Worm (Caenorhabditis elegans) whole organism, L2 larva: Measurements from ENCODE around the gene srh-246.

Source experiments
- C34F6.9 ChIP-seq: fragments of 150-350 bp; optimal IDR thresholded peaks from 2 replicates; lab custom pipeline; 2014; ENCODE audit warnings: missing biosample characterization, missing genetic modification characterization
- F13H6.1 ChIP-seq: sonication (generic microtip); optimal IDR thresholded peaks from 2 replicates; lab custom pipeline; 2016; ENCODE audit warnings: missing genetic modification characterization, missing compliant biosample characterization
- R02D3.7 ChIP-seq: fragments of 150-350 bp; optimal IDR thresholded peaks from 2 replicates; lab custom pipeline; 2014; ENCODE audit warnings: missing biosample characterization, missing genetic modification characterization
- ZK546.5 ChIP-seq: sonication (generic microtip); optimal IDR thresholded peaks from 2 replicates; lab custom pipeline; 2017; ENCODE audit warnings: missing biosample characterization, missing genetic modification characterization
- alr-1 ChIP-seq: fragments of 150-350 bp; optimal IDR thresholded peaks from 2 replicates; lab custom pipeline; 2014; ENCODE audit warnings: missing biosample characterization, missing genetic modification characterization
- aly-2 ChIP-seq: fragments of 150-350 bp; optimal IDR thresholded peaks from 2 replicates; lab custom pipeline; 2014; ENCODE audit warnings: missing biosample characterization, missing genetic modification characterization
- ama-1 ChIP-seq: fragments of 150-350 bp; optimal IDR thresholded peaks from 2 replicates; lab custom pipeline; 2018; ENCODE audit warnings: inconsistent platforms
- ceh-16 ChIP-seq: fragments of 150-350 bp; optimal IDR thresholded peaks from 2 replicates; lab custom pipeline; 2014; ENCODE audit warnings: missing biosample characterization, missing genetic modification characterization
- crh-2 ChIP-seq: sonication (generic microtip); optimal IDR thresholded peaks from 2 replicates; lab custom pipeline; 2017; ENCODE audit warnings: missing biosample characterization, missing genetic modification characterization
- dmd-4 ChIP-seq: sonication (generic microtip); optimal IDR thresholded peaks from 2 replicates; lab custom pipeline; 2017; ENCODE audit warnings: missing biosample characterization, missing genetic modification characterization
- elt-3 ChIP-seq: sonication (generic microtip); optimal IDR thresholded peaks from 2 replicates; lab custom pipeline; 2017; ENCODE audit warnings: missing biosample characterization, missing genetic modification characterization
- fos-1 ChIP-seq: fragments of 150-350 bp; optimal IDR thresholded peaks from 2 replicates; lab custom pipeline; 2014; ENCODE audit warnings: missing biosample characterization, missing genetic modification characterization
- gmeb-1 ChIP-seq: fragments of 150-350 bp; optimal IDR thresholded peaks from 2 replicates; lab custom pipeline; 2014; ENCODE audit warnings: missing biosample characterization, missing genetic modification characterization
- lin-11 ChIP-seq: fragments of 150-350 bp; sonication (generic microtip); optimal IDR thresholded peaks from 2 replicates; lab custom pipeline; 2014; ENCODE audit warnings: missing biosample characterization, missing genetic modification characterization, inconsistent platforms, mixed read lengths
- lin-13 ChIP-seq: fragments of 150-350 bp; optimal IDR thresholded peaks from 2 replicates; lab custom pipeline; 2014; ENCODE audit warnings: missing biosample characterization, missing genetic modification reagents, missing genetic modification characterization
- lin-39 ChIP-seq: fragments of 150-350 bp; optimal IDR thresholded peaks from 2 replicates; lab custom pipeline; 2014; ENCODE audit warnings: missing biosample characterization, missing genetic modification reagents, missing genetic modification characterization
- lsy-2 ChIP-seq, 2 experiments: fragments of 150-350 bp in 1 of 2; sonication (generic microtip) in 1 of 2; optimal IDR thresholded peaks; 2 replicates each; lab custom pipeline; 2014 to 2017; ENCODE audit warnings: missing biosample characterization in 2 of 2, missing genetic modification characterization in 2 of 2
- mab-5 ChIP-seq: fragments of 150-350 bp; optimal IDR thresholded peaks from 2 replicates; lab custom pipeline; 2014; ENCODE audit warnings: missing biosample characterization, missing genetic modification characterization
- mbf-1 ChIP-seq: sonication (generic microtip); optimal IDR thresholded peaks from 2 replicates; lab custom pipeline; 2017; ENCODE audit warnings: missing biosample characterization, missing genetic modification characterization
- mdl-1 ChIP-seq, 2 experiments: fragments of 150-350 bp in 1 of 2; sonication (generic microtip) in 1 of 2; optimal IDR thresholded peaks; 2 replicates each; lab custom pipeline; 2017; ENCODE audit warnings: missing biosample characterization in 2 of 2, missing genetic modification characterization in 2 of 2
- nhr-10 ChIP-seq: sonication (generic microtip); optimal IDR thresholded peaks from 2 replicates; lab custom pipeline; 2017; ENCODE audit warnings: missing biosample characterization, missing genetic modification characterization
- nhr-12 ChIP-seq: fragments of 150-350 bp; optimal IDR thresholded peaks from 2 replicates; lab custom pipeline; 2014; ENCODE audit warnings: missing biosample characterization, missing genetic modification characterization
- nhr-129 ChIP-seq: fragments of 150-350 bp; optimal IDR thresholded peaks from 2 replicates; lab custom pipeline; 2014; ENCODE audit warnings: missing biosample characterization, missing genetic modification characterization
- nhr-21 ChIP-seq: fragments of 150-350 bp; optimal IDR thresholded peaks from 2 replicates; lab custom pipeline; 2014; ENCODE audit warnings: missing biosample characterization, missing genetic modification characterization
- nhr-23 ChIP-seq: fragments of 150-350 bp; optimal IDR thresholded peaks from 2 replicates; lab custom pipeline; 2014; ENCODE audit warnings: missing biosample characterization, missing genetic modification reagents, missing genetic modification characterization
- nhr-25 ChIP-seq: fragments of 150-350 bp; sonication (generic microtip); optimal IDR thresholded peaks from 3 replicates; lab custom pipeline; 2014; ENCODE audit warnings: missing biosample characterization, missing genetic modification characterization
- nhr-6 ChIP-seq: fragments of 150-350 bp; optimal IDR thresholded peaks from 2 replicates; lab custom pipeline; 2014; ENCODE audit warnings: missing biosample characterization, missing genetic modification characterization
- nhr-77 ChIP-seq: fragments of 150-350 bp; optimal IDR thresholded peaks from 2 replicates; lab custom pipeline; 2014; ENCODE audit warnings: missing biosample characterization, missing genetic modification characterization
- skn-1 ChIP-seq: sonication (generic microtip); optimal IDR thresholded peaks from 2 replicates; lab custom pipeline; 2017; ENCODE audit warnings: missing biosample characterization, missing genetic modification characterization
- sma-3 ChIP-seq: sonication (generic microtip); optimal IDR thresholded peaks from 2 replicates; lab custom pipeline; 2016; ENCODE audit warnings: missing genetic modification reagents, missing genetic modification characterization, missing compliant biosample characterization
- sma-9 ChIP-seq, 2 experiments: fragments of 150-350 bp in 1 of 2; sonication (generic microtip) in 1 of 2; optimal IDR thresholded peaks; 2 replicates each; lab custom pipeline; 2014 to 2016; ENCODE audit warnings: missing genetic modification characterization in 2 of 2, mild to moderate bottlenecking in 1 of 2, missing biosample characterization in 1 of 2, missing compliant biosample characterization in 1 of 2, missing genetic modification reagents in 1 of 2, moderate library complexity in 1 of 2
- snpc-4 ChIP-seq: fragments of 150-350 bp; optimal IDR thresholded peaks from 2 replicates; lab custom pipeline; 2014; ENCODE audit warnings: missing biosample characterization, missing genetic modification characterization
- unc-55 ChIP-seq: fragments of 150-350 bp; sonication (generic microtip); optimal IDR thresholded peaks from 3 replicates; lab custom pipeline; 2014; ENCODE audit warnings: missing biosample characterization, missing genetic modification reagents, missing genetic modification characterization
- unc-62 ChIP-seq: fragments of 150-350 bp; optimal IDR thresholded peaks from 2 replicates; lab custom pipeline; 2014; ENCODE audit warnings: missing biosample characterization, missing genetic modification reagents, missing genetic modification characterization
- zag-1 ChIP-seq: fragments of 150-350 bp; optimal IDR thresholded peaks from 2 replicates; lab custom pipeline; 2014; ENCODE audit warnings: missing biosample characterization, missing genetic modification characterization
- ztf-1 ChIP-seq: fragments of 200-800 bp; sonication (Bioruptor generic); conservative IDR thresholded peaks from 2 replicates; pipeline ENCODE4 v1.3.6; 2022; ENCODE audit warnings: missing genetic modification characterization, missing compliant biosample characterization
- ztf-11 ChIP-seq: sonication (generic microtip); optimal IDR thresholded peaks from 2 replicates; lab custom pipeline; 2017; ENCODE audit warnings: missing biosample characterization, missing genetic modification characterization
- ztf-4 ChIP-seq: fragments of 150-350 bp; optimal IDR thresholded peaks from 2 replicates; lab custom pipeline; 2014; ENCODE audit warnings: missing biosample characterization, missing genetic modification characterization

srh-246 gene

DNA sequence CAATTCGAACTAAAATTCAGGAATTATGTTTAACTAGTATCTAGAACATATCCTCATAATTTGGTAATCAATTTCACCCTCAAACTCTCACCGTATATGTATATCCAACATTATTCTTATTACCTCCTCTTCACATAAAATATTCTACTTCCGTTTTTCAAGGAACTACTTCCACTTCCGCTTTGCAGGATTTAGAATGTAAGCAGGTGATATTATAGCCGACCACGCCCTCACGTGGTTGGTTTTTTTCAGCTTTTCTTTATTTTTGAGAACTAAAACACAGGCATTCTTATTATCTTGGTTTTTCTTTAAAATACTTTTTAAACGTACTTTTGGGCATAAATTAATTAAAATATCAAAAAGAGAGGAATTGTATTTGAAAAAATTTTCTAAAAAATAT, 39.7 kb downstream of the srh-246 start:
- TF ChIP-seq sma-9 (GFP tag; optimal IDR thresholded peaks at IDR 0.05; lab: Kevin White, UChicago) (peak; percentile 15), sma-9 (tag; optimal IDR thresholded peaks at IDR 0.05; lab: Kevin White, UChicago) (no peak), nhr-23 (tag; lab: Kevin White, UChicago) (no peak), lin-39 (tag; lab: Kevin White, UChicago) (no peak), ama-1 (no peak), elt-3 (tag; lab: Kevin White, UChicago) (no peak), lsy-2 (tag; optimal IDR thresholded peaks at IDR 0.05; lab: Kevin White, UChicago) (peak in 1 of 2 experiments; percentile 29), nhr-6 (tag; lab: Kevin White, UChicago) (no peak), nhr-129 (tag; lab: Kevin White, UChicago) (no peak), alr-1 (tag; lab: Kevin White, UChicago) (no peak), skn-1 (tag; lab: Kevin White, UChicago) (no peak), C34F6.9 (tag; lab: Kevin White, UChicago) (peak; percentile 5)

- TF ChIP-seq nhr-6 (tag; lab: Kevin White, UChicago) (no peak), ztf-4 (tag; lab: Kevin White, UChicago) (no peak), fos-1 (tag; lab: Kevin White, UChicago) (peak; percentile 49), unc-62 (GFP tag; lab: Kevin White, UChicago) (no peak), lin-13 (no peak)
Observed at ce11 chrV:615275-615674, 42.3 kb downstream of the srh-246 start, which contains the start of gene F48G7.13. TSS of gene F48G7.13 (plus strand) at chrV:615575.

DNA sequence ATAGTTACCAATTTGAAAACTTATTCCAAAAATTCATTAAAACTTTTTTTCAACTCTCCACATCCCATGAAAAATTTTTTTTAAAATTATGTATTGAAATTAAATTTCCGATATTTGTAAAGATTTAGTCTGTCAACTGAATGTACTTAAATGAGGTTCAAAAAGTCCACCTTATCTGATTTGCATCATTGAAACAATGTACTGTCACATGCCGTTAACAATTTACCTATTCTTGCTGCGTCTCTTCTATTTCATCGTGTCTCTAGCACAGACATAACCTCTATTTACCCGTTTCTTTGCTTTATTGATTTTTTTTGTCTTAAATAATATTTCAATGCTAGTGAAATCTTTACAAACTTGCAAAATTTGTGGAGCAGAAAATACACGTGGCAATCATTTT, 47.4 kb downstream of the srh-246 start, which contains the start of gene nhr-90:
Gene nhr-90, plus strand, starts transcription at position 296 of the 400 bp plus-strand sequence.
- peak; percentile 8 for TF ChIP-seq fos-1 (tag; lab: Kevin White, UChicago)
- no peak for TF ChIP-seq lin-39 (tag; lab: Kevin White, UChicago)
- TF ChIP-seq nhr-12 (tag; lab: Kevin White, UChicago) = no peak
- TF ChIP-seq unc-62 (GFP tag; lab: Kevin White, UChicago) = no peak
- no peak for TF ChIP-seq aly-2 (tag; lab: Kevin White, UChicago)
- TF ChIP-seq nhr-23 (tag; lab: Kevin White, UChicago) = no peak
- TF ChIP-seq zag-1 = no peak
- no peak for TF ChIP-seq mdl-1 (tag; optimal IDR thresholded peaks at IDR 0.05; lab: Kevin White, UChicago)
- TF ChIP-seq mab-5 = no peak
- TF ChIP-seq nhr-77 (tag; lab: Kevin White, UChicago) = no peak
- no peak for TF ChIP-seq R02D3.7 (tag; lab: Kevin White, UChicago)
- no peak for TF ChIP-seq gmeb-1 (tag; lab: Kevin White, UChicago)
- no peak for TF ChIP-seq lsy-2 (tag; optimal IDR thresholded peaks at IDR 0.05; lab: Kevin White, UChicago)
- no peak for TF ChIP-seq mbf-1 (tag; lab: Kevin White, UChicago)
- no peak for TF ChIP-seq nhr-10 (tag; lab: Kevin White, UChicago)
- TF ChIP-seq snpc-4 = no peak
- no peak for TF ChIP-seq ztf-1 (GFP tag; lab: Robert Waterston, UW)
- no peak for TF ChIP-seq elt-3 (tag; lab: Kevin White, UChicago)
- peak; percentile 29 for TF ChIP-seq crh-2 (tag; lab: Kevin White, UChicago)
- no peak for TF ChIP-seq unc-55 (GFP tag; lab: Kevin White, UChicago)
- no peak for TF ChIP-seq ztf-11 (tag; lab: Kevin White, UChicago)
- no peak for TF ChIP-seq ZK546.5
- TF ChIP-seq nhr-25 (tag; lab: Kevin White, UChicago) = no peak
- no peak for TF ChIP-seq nhr-6 (tag; lab: Kevin White, UChicago)
- peak; percentile 57 for TF ChIP-seq sma-9 (GFP tag; optimal IDR thresholded peaks at IDR 0.05; lab: Kevin White, UChicago)
- no peak for TF ChIP-seq sma-9 (tag; optimal IDR thresholded peaks at IDR 0.05; lab: Kevin White, UChicago)
- no peak for TF ChIP-seq ceh-16
- no peak for TF ChIP-seq lin-11
- no peak for TF ChIP-seq sma-3 (GFP tag; lab: Kevin White, UChicago)
- no peak for TF ChIP-seq skn-1 (tag; lab: Kevin White, UChicago)
- TF ChIP-seq dmd-4 (tag; lab: Kevin White, UChicago) = no peak
- no peak for TF ChIP-seq nhr-21
- peak; percentile 71 for TF ChIP-seq nhr-129 (tag; lab: Kevin White, UChicago)
- TF ChIP-seq F13H6.1 (tag; lab: Kevin White, UChicago) = no peak
